Fruit fly (Drosophila melanogaster) whole organism, wandering third instar larva: ENCODE results near the gene CG9921.

Source experiments
- brk ChIP-seq: fragments of 200-800 bp; sonication (Bioruptor generic); optimal IDR thresholded peaks from 2 replicates; lab custom pipeline; 2016; ENCODE audit warnings: missing biosample characterization, mild to moderate bottlenecking, missing genetic modification characterization
- ey ChIP-seq: fragments of 200-800 bp; sonication (Bioruptor generic); optimal IDR thresholded peaks from 2 replicates; lab custom pipeline; 2016; ENCODE audit warnings: missing biosample characterization, missing genetic modification characterization
- foxo ChIP-seq, 2 experiments: fragments of 200-800 bp; sonication (Bioruptor generic); optimal IDR thresholded peaks; 2 replicates in 1 of 2; 3 replicates in 1 of 2; lab custom pipeline; 2016 to 2017; ENCODE audit warnings: missing biosample characterization in 2 of 2, missing genetic modification characterization in 2 of 2
- h ChIP-seq: fragments of 200-800 bp; sonication (Bioruptor generic); optimal IDR thresholded peaks from 3 replicates; lab custom pipeline; 2016; ENCODE audit warnings: missing biosample characterization, mild to moderate bottlenecking, missing genetic modification characterization
- lola ChIP-seq: fragments of >200 bp; optimal IDR thresholded peaks from 2 replicates; lab custom pipeline; 2017; ENCODE audit warnings: missing biosample characterization, missing genetic modification characterization
- pan ChIP-seq: fragments of >200 bp; optimal IDR thresholded peaks from 2 replicates; lab custom pipeline; 2017
- psq ChIP-seq: fragments of 200-800 bp; sonication (Bioruptor generic); optimal IDR thresholded peaks from 3 replicates; lab custom pipeline; 2017; ENCODE audit warnings: missing biosample characterization, mild to moderate bottlenecking, missing genetic modification characterization, moderate library complexity
- sv ChIP-seq: fragments of 200-800 bp; sonication (Bioruptor generic); optimal IDR thresholded peaks from 3 replicates; lab custom pipeline; 2016; ENCODE audit warnings: missing biosample characterization, missing genetic modification characterization

DNA sequence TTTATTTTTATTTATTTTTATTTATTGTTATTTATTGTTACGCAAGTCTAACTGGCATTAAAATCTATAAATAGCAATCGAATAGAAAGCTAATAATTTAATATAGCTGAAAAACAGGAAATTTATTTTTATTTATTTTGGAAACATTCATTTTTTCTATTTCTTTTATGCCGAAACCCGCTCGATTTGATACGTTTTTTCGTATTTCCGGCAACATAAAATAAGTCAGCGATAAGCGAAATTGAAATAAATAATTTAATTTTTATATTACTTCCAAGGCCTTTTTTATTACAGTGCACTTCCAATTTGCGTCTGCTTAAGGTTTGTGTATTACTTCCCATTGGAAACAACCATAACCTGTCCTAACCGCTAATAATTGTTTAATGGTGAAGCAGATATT is 38.5 kb upstream of the CG9921 start:
- TF ChIP-seq lola (GFP tag; lab: Kevin White, UChicago) (no peak), sv (GFP tag; lab: Kevin White, UChicago) (no peak), foxo (GFP tag; optimal IDR thresholded peaks at IDR 0.05; lab: Kevin White, UChicago) (no peak), pan (lab: Kevin White, UChicago) (no peak), psq (GFP tag; lab: Kevin White, UChicago) (no peak), ey (GFP tag; lab: Kevin White, UChicago) (no peak), brk (no peak), h (GFP tag; lab: Kevin White, UChicago) (no peak)
